Worm (Caenorhabditis elegans): Measurements from ENCODE around the gene nft-1.

- TF ChIP-seq madf-5 (GFP tag; IDR thresholded peaks at IDR 0.05) (no peak), zfp-3 (GFP tag; conservative IDR thresholded peaks at IDR 0.05) (no peak), skn-1 (tag; optimal IDR thresholded peaks at IDR 0.05) (no peak), dmd-8 (GFP tag; IDR thresholded peaks at IDR 0.05) (no peak), F26F4.8 (GFP tag; conservative IDR thresholded peaks at IDR 0.05) (no peak), hif-1 (tag; optimal IDR thresholded peaks at IDR 0.05) (no peak), nhr-237 (tag; optimal IDR thresholded peaks at IDR 0.05) (no peak), ztf-11 (tag; optimal IDR thresholded peaks at IDR 0.05) (no peak), nhr-10 (tag; optimal IDR thresholded peaks at IDR 0.05) (no peak), ama-1 (optimal IDR thresholded peaks at IDR 0.05) (no peak), T26A8.4 (GFP tag; IDR thresholded peaks at IDR 0.05) (no peak), ces-1 (GFP tag; optimal IDR thresholded peaks at IDR 0.05) (no peak)
These were observed 30.7 kb upstream of the nft-1 start, which contains the start of gene Y56A3A.41 for ce11 chrIII:11892939-11893338.

Data from whole organism, L4 larva.